Fruit fly (Drosophila melanogaster) whole organism, wandering third instar larva: ENCODE measurements around the gene Smox.

Source experiments
- Abd-B ChIP-seq: fragments of >200 bp; optimal IDR thresholded peaks from 2 replicates; lab custom pipeline; 2017; ENCODE audit warnings: missing biosample characterization, missing genetic modification characterization
- Dif ChIP-seq: fragments of 200-275, 200-300 bp; sonication (Bioruptor generic); optimal IDR thresholded peaks from 2 replicates; lab custom pipeline; 2018; ENCODE audit warnings: missing biosample characterization, missing genetic modification characterization; ENCODE audit not compliant: partially characterized antibody
- dmrt93B ChIP-seq: fragments of 200-800 bp; sonication (Bioruptor generic); optimal IDR thresholded peaks from 2 replicates; lab custom pipeline; 2018; ENCODE audit warnings: missing biosample characterization, mild to moderate bottlenecking, missing genetic modification characterization
- psq ChIP-seq: fragments of 200-800 bp; sonication (Bioruptor generic); optimal IDR thresholded peaks from 3 replicates; lab custom pipeline; 2017; ENCODE audit warnings: missing biosample characterization, mild to moderate bottlenecking, missing genetic modification characterization, moderate library complexity

DNA sequence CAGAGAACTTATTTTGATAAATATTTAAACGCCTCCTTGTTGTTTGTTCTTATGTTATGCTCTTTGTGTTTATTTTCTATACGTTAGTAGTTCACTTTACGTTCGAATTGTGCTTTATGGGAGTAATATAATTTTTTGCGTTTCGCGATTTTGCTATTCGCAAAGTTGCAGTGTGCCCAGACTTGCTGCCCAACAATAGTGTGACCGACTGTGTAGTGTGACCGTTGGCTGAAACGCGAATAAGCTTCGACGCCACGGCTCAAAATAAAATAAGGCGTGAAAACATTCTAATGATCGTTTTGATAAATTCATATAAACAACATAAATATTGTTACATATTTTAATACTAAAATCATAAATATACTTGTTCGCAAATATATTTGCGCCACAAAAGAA, at the start of gene Smox:
- TF ChIP-seq Abd-B (GFP tag; lab: Kevin White, UChicago) (no peak), psq (GFP tag; lab: Kevin White, UChicago) (no peak), dmrt93B (GFP tag; lab: Kevin White, UChicago) (no peak), Dif (GFP tag; lab: Kevin White, UChicago) (no peak)
